Worm (Caenorhabditis elegans) whole organism, L3 larva: ENCODE results near the gene ebax-1.
"Not testable (repeated sequence)": the region's sequence is repeated elsewhere in the genome, so short reads cannot be mapped to it uniquely, and the experiment has no call there.

Source experiments
- R02D3.7 ChIP-seq: fragments of 150-350 bp; optimal IDR thresholded peaks from 2 replicates; lab custom pipeline; 2014; ENCODE audit warnings: missing biosample characterization, missing genetic modification characterization
- ZK546.5 ChIP-seq: sonication (generic microtip); optimal IDR thresholded peaks from 2 replicates; lab custom pipeline; 2017; ENCODE audit warnings: missing biosample characterization, missing genetic modification characterization
- aly-2 ChIP-seq: fragments of 150-350 bp; optimal IDR thresholded peaks from 2 replicates; lab custom pipeline; 2014; ENCODE audit warnings: missing biosample characterization, missing genetic modification characterization
- ama-1 ChIP-seq: fragments of 150-350 bp; optimal IDR thresholded peaks from 2 replicates; lab custom pipeline; 2018
- ceh-16 ChIP-seq: sonication (generic microtip); optimal IDR thresholded peaks from 2 replicates; lab custom pipeline; 2017; ENCODE audit warnings: missing biosample characterization, missing genetic modification characterization
- ceh-28 ChIP-seq: fragments of 150-350 bp; optimal IDR thresholded peaks from 2 replicates; lab custom pipeline; 2014; ENCODE audit warnings: missing biosample characterization, missing genetic modification reagents, missing genetic modification characterization
- ceh-82 ChIP-seq: fragments of 150-350 bp; optimal IDR thresholded peaks from 2 replicates; lab custom pipeline; 2014; ENCODE audit warnings: missing biosample characterization, missing genetic modification characterization
- daf-12 ChIP-seq: fragments of 150-350 bp; optimal IDR thresholded peaks from 2 replicates; lab custom pipeline; 2014; ENCODE audit warnings: missing biosample characterization, missing genetic modification reagents, missing genetic modification characterization
- egl-27 ChIP-seq: sonication (generic microtip); optimal IDR thresholded peaks from 4 replicates; lab custom pipeline; 2017; ENCODE audit warnings: missing biosample characterization, missing genetic modification reagents, missing genetic modification characterization
- egl-5 ChIP-seq: fragments of 150-350 bp; optimal IDR thresholded peaks from 2 replicates; lab custom pipeline; 2017; ENCODE audit warnings: missing biosample characterization, missing genetic modification reagents, missing genetic modification characterization, inconsistent platforms
- elt-1 ChIP-seq: fragments of 150-350 bp; optimal IDR thresholded peaks from 2 replicates; lab custom pipeline; 2014; ENCODE audit warnings: missing biosample characterization, missing genetic modification characterization
- elt-2 ChIP-seq: sonication (generic microtip); optimal IDR thresholded peaks from 2 replicates; lab custom pipeline; 2016; ENCODE audit warnings: missing genetic modification reagents, mild to moderate bottlenecking, missing genetic modification characterization, missing compliant biosample characterization
- elt-3 ChIP-seq, 3 experiments: fragments of 150-350 bp in 1 of 3; sonication (generic microtip) in 2 of 3; optimal IDR thresholded peaks; 2 replicates in 2 of 3; 4 replicates in 1 of 3; lab custom pipeline; 2014 to 2017; ENCODE audit warnings: missing biosample characterization in 3 of 3, missing genetic modification characterization in 3 of 3
- eor-1 ChIP-seq, 2 experiments: fragments of 150-350 bp; optimal IDR thresholded peaks; 2 replicates each; lab custom pipeline; 2014 to 2018; ENCODE audit warnings: missing biosample characterization in 2 of 2, missing genetic modification characterization in 2 of 2
- fkh-10 ChIP-seq: sonication (generic microtip); optimal IDR thresholded peaks from 2 replicates; lab custom pipeline; 2017; ENCODE audit warnings: missing biosample characterization, missing genetic modification reagents, missing genetic modification characterization
- fkh-2 ChIP-seq: fragments of 150-350 bp; optimal IDR thresholded peaks from 2 replicates; lab custom pipeline; 2014; ENCODE audit warnings: missing biosample characterization, missing genetic modification reagents, missing genetic modification characterization
- hmg-11 ChIP-seq: sonication (generic microtip); optimal IDR thresholded peaks from 2 replicates; lab custom pipeline; 2016; ENCODE audit warnings: missing genetic modification characterization, missing compliant biosample characterization
- jun-1 ChIP-seq: fragments of 150-350 bp; optimal IDR thresholded peaks from 2 replicates; lab custom pipeline; 2014; ENCODE audit warnings: missing biosample characterization, missing genetic modification reagents, missing genetic modification characterization
- lin-15B ChIP-seq: fragments of 150-350 bp; optimal IDR thresholded peaks from 2 replicates; lab custom pipeline; 2014; ENCODE audit warnings: missing biosample characterization, missing genetic modification characterization
- lin-39 ChIP-seq: fragments of 150-350 bp; optimal IDR thresholded peaks from 2 replicates; lab custom pipeline; 2018; ENCODE audit warnings: missing biosample characterization, missing genetic modification reagents, missing genetic modification characterization
- lsy-12 ChIP-seq: sonication (generic microtip); optimal IDR thresholded peaks from 2 replicates; lab custom pipeline; 2016; ENCODE audit warnings: mild to moderate bottlenecking, missing genetic modification characterization, missing compliant biosample characterization
- mml-1 ChIP-seq: fragments of 150-350 bp; sonication (generic microtip); optimal IDR thresholded peaks from 3 replicates; lab custom pipeline; 2014; ENCODE audit warnings: missing biosample characterization, missing genetic modification characterization
- nfya-1 ChIP-seq: sonication (generic microtip); optimal IDR thresholded peaks from 2 replicates; lab custom pipeline; 2017; ENCODE audit warnings: missing genetic modification characterization, mild to moderate bottlenecking, missing compliant biosample characterization, antibody characterized with exemption, moderate library complexity; ENCODE audit not compliant: insufficient read depth
- nhr-11 ChIP-seq: fragments of 150-350 bp; optimal IDR thresholded peaks from 2 replicates; lab custom pipeline; 2014; ENCODE audit warnings: missing biosample characterization, missing genetic modification characterization
- nhr-12 ChIP-seq: fragments of 150-350 bp; optimal IDR thresholded peaks from 2 replicates; lab custom pipeline; 2014; ENCODE audit warnings: missing biosample characterization, missing genetic modification characterization
- nhr-23 ChIP-seq: fragments of 150-350 bp; optimal IDR thresholded peaks from 2 replicates; lab custom pipeline; 2014; ENCODE audit warnings: missing biosample characterization, missing genetic modification reagents, missing genetic modification characterization
- nhr-237 ChIP-seq: fragments of 150-350 bp; optimal IDR thresholded peaks from 2 replicates; lab custom pipeline; 2014; ENCODE audit warnings: missing biosample characterization, missing genetic modification characterization
- nhr-25 ChIP-seq: sonication (generic microtip); optimal IDR thresholded peaks from 2 replicates; lab custom pipeline; 2017; ENCODE audit warnings: missing biosample characterization, missing genetic modification characterization
- nhr-28 ChIP-seq: fragments of 150-350 bp; optimal IDR thresholded peaks from 2 replicates; lab custom pipeline; 2014; ENCODE audit warnings: missing biosample characterization, missing genetic modification characterization
- nhr-67 ChIP-seq: fragments of 150-350 bp; optimal IDR thresholded peaks from 2 replicates; lab custom pipeline; 2014; ENCODE audit warnings: missing biosample characterization, missing genetic modification characterization
- nhr-77 ChIP-seq: fragments of 150-350 bp; optimal IDR thresholded peaks from 2 replicates; lab custom pipeline; 2014; ENCODE audit warnings: missing biosample characterization, missing genetic modification characterization
- pha-4 ChIP-seq: fragments of 150-350 bp; optimal IDR thresholded peaks from 2 replicates; lab custom pipeline; 2014; ENCODE audit warnings: missing biosample characterization, missing genetic modification reagents, missing genetic modification characterization
- pqm-1 ChIP-seq: fragments of 150-350 bp; optimal IDR thresholded peaks from 2 replicates; lab custom pipeline; 2017; ENCODE audit warnings: missing biosample characterization, missing genetic modification characterization, inconsistent platforms
- sea-2 ChIP-seq: fragments of 150-350 bp; sonication (generic microtip); optimal IDR thresholded peaks from 4 replicates; lab custom pipeline; 2014; ENCODE audit warnings: missing biosample characterization, missing genetic modification reagents, missing genetic modification characterization
- skn-1 ChIP-seq: fragments of 150-350 bp; optimal IDR thresholded peaks from 2 replicates; lab custom pipeline; 2014; ENCODE audit warnings: missing biosample characterization, missing genetic modification characterization
- snpc-4 ChIP-seq: fragments of 150-350 bp; optimal IDR thresholded peaks from 2 replicates; lab custom pipeline; 2014; ENCODE audit warnings: missing biosample characterization, missing genetic modification characterization
- tbx-2 ChIP-seq: sonication (generic microtip); optimal IDR thresholded peaks from 2 replicates; lab custom pipeline; 2016; ENCODE audit warnings: mild to moderate bottlenecking, missing genetic modification characterization, missing compliant biosample characterization
- unc-62 ChIP-seq: fragments of 150-350 bp; sonication (generic microtip); optimal IDR thresholded peaks from 4 replicates; lab custom pipeline; 2014; ENCODE audit warnings: missing biosample characterization, missing genetic modification reagents, missing genetic modification characterization
- zag-1 ChIP-seq: fragments of 150-350 bp; optimal IDR thresholded peaks from 2 replicates; lab custom pipeline; 2014; ENCODE audit warnings: missing biosample characterization, missing genetic modification characterization
- ztf-11 ChIP-seq: fragments of 150-350 bp; optimal IDR thresholded peaks from 2 replicates; lab custom pipeline; 2014; ENCODE audit warnings: missing biosample characterization, missing genetic modification characterization
- ztf-4 ChIP-seq: fragments of 150-350 bp; optimal IDR thresholded peaks from 2 replicates; lab custom pipeline; 2014; ENCODE audit warnings: missing biosample characterization, missing genetic modification characterization

ebax-1 gene

DNA sequence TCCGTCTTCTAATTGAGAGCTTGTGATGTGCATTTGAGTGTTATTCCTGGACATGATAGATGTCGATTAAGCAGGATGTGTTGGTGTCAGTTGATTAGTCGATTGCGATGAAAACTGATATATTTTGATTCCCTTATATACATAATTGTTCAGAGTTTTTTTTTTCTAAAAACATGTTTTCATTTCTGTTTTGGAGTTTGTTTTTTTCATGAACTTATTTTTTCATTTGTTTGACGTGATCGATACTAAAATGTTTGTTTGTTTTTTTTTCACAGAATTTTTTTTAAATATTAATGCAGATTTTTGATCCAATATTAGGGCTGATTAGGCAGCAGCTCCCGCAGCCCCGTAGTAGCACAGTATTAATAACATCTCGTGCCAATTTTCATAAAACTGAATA is 31.4 kb downstream of the ebax-1 start, which contains the start of gene R09E10.2:
TSS of gene R09E10.2 (minus strand) at position 101 of the 400 bp plus-strand sequence.
- TF ChIP-seq fkh-2 (tag; lab: Kevin White, UChicago) (no peak), eor-1 (tag; optimal IDR thresholded peaks at IDR 0.05; lab: Kevin White, UChicago) (no peak), fkh-10 (GFP tag; lab: Kevin White, UChicago) (no peak), mml-1 (no peak), nhr-25 (tag; lab: Kevin White, UChicago) (no peak), ceh-16 (tag; lab: Kevin White, UChicago) (no peak), ztf-11 (tag; lab: Kevin White, UChicago) (no peak)

DNA sequence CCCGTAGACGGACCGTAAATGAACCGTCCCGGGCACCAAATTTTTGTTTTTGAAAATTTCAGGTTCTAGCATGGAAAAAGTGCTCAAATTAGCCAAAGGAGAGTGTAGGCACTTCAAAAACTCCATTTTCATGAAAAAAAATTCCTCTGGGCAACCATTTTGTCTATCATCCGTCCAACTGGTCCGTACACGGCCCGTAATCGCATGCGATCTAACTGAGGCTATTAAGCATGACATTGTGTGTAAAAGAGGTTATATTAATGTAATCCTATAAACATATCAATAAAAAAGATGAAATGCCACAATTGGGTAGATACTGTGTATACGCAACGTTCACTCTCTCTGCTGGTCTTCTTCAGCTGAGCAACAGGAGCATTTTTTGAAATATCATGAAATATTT is 35.9 kb downstream of the ebax-1 start, which contains the start of gene R09E10.1:
TSS of gene R09E10.1 (minus strand) at position 101 of the 400 bp plus-strand sequence.
- not testable (repeated sequence) for TF ChIP-seq nhr-11, nhr-28, ZK546.5 (tag; lab: Kevin White, UChicago)
- TF ChIP-seq, all 47 proteins: peak for 0; not testable (repeated sequence) for 47

DNA sequence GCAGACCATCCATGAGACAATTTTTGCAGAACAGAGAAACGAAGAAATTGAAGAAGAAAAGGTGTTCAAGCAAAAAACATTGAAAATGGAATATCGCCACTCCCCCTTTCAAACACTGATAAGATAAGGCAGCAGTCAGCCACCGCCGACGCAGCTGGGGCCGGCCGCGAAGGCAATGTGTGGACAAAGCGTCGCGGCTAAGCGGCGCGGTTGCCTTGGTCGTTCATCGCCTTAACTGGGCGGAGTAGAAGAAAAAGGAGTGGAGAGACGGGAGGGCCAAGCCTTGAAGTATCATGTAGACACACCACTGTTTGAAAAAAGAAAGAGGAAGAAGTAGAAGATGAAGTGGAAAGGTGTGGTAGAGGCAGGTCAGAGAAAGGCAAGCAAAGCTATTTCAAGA is 44.2 kb downstream of the ebax-1 start:
- TF ChIP-seq nhr-67 (tag; lab: Kevin White, UChicago) (no peak), egl-5 (tag; lab: Kevin White, UChicago) (no peak), daf-12 (no peak), nhr-25 (tag; lab: Kevin White, UChicago) (peak; percentile 27), elt-2 (peak; percentile 81), fkh-2 (tag; lab: Kevin White, UChicago) (no peak), aly-2 (tag; lab: Kevin White, UChicago) (no peak), elt-3 (tag; optimal IDR thresholded peaks at IDR 0.05; lab: Kevin White, UChicago) (peak in 2 of 3 experiments; percentile 57 to 93), nfya-1 (tag; lab: Kevin White, UChicago) (peak; percentile 2), hmg-11 (tag; lab: Kevin White, UChicago) (peak; percentile 38), pqm-1 (peak; percentile 6), nhr-77 (tag; lab: Kevin White, UChicago) (no peak)
- TF ChIP-seq, all 47 proteins: peak for 6

DNA sequence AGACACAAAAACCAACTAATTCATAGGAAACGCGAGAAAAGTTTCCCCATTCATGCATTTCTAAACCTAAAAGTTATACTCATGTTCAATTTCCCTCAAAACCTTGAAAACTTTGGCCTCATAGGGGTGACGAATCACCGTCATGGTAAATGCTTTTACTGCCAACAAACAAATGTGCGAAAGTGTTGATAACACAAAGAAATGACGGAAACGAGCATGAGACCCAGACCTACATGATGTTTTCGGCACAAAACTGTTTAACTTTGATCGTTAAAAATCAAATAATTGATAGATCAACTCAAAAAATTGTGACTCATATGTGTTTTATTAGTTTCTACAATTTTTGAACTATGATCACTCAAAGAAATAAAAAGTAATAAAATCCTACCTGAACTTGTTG is 45.1 kb downstream of the ebax-1 start:
- no peak for TF ChIP-seq unc-62 (GFP tag; lab: Kevin White, UChicago)
- no peak for TF ChIP-seq ceh-28
- no peak for TF ChIP-seq nhr-25 (tag; lab: Kevin White, UChicago)
- TF ChIP-seq snpc-4 (tag; lab: Kevin White, UChicago) = no peak
- TF ChIP-seq ztf-4 (tag; lab: Kevin White, UChicago) = no peak
- TF ChIP-seq egl-27 (tag; lab: Kevin White, UChicago) = no peak
- no peak for TF ChIP-seq aly-2 (tag; lab: Kevin White, UChicago)
- TF ChIP-seq daf-12 = no peak
- TF ChIP-seq ztf-11 (tag; lab: Kevin White, UChicago) = no peak
- TF ChIP-seq pqm-1 = peak; percentile 84
- TF ChIP-seq jun-1 (tag; lab: Kevin White, UChicago) = peak; percentile 31
- TF ChIP-seq mml-1 = no peak
- no peak for TF ChIP-seq ZK546.5 (tag; lab: Kevin White, UChicago)
- no peak for TF ChIP-seq ceh-82
- no peak for TF ChIP-seq R02D3.7 (tag; lab: Kevin White, UChicago)
- no peak for TF ChIP-seq nhr-12
- TF ChIP-seq nhr-67 (tag; lab: Kevin White, UChicago) = no peak
- no peak for TF ChIP-seq fkh-10 (GFP tag; lab: Kevin White, UChicago)
- no peak for TF ChIP-seq ceh-16 (tag; lab: Kevin White, UChicago)
- peak; percentile 19 for TF ChIP-seq pha-4 (tag; lab: Kevin White, UChicago)
- TF ChIP-seq zag-1 (tag; lab: Kevin White, UChicago) = no peak
- no peak for TF ChIP-seq fkh-2 (tag; lab: Kevin White, UChicago)
- TF ChIP-seq hmg-11 (tag; lab: Kevin White, UChicago) = no peak
- no peak for TF ChIP-seq nhr-77 (tag; lab: Kevin White, UChicago)
- no peak for TF ChIP-seq lin-15B (tag; lab: Kevin White, UChicago)
- TF ChIP-seq nhr-11 (tag; lab: Kevin White, UChicago) = no peak
- TF ChIP-seq nhr-23 (tag; lab: Kevin White, UChicago) = no peak
- no peak for TF ChIP-seq lin-39 (tag; lab: Kevin White, UChicago)
- TF ChIP-seq sea-2 (GFP tag; lab: Kevin White, UChicago) = no peak
- TF ChIP-seq egl-5 (tag; lab: Kevin White, UChicago) = peak; percentile 7
- TF ChIP-seq elt-2 = peak; percentile 83
- TF ChIP-seq lsy-12 (tag; lab: Kevin White, UChicago) = no peak
- TF ChIP-seq nhr-28 (tag; lab: Kevin White, UChicago) = no peak
- TF ChIP-seq nfya-1 (tag; lab: Kevin White, UChicago) = no peak
- TF ChIP-seq tbx-2 (tag; lab: Kevin White, UChicago) = no peak
- TF ChIP-seq skn-1 (tag; lab: Kevin White, UChicago) = no peak
- no peak for TF ChIP-seq elt-1 (tag; lab: Kevin White, UChicago)
- no peak for TF ChIP-seq nhr-237
- TF ChIP-seq ama-1 (lab: Kevin White, UChicago) = no peak
